Fruit fly (Drosophila melanogaster) whole organism, embryonic: Measurements from ENCODE around the gene Tis11.

ENCODE experiments used
- Abd-B ChIP-seq: fragments of 200-800 bp; sonication (Bioruptor generic); optimal IDR thresholded peaks from 2 replicates; lab custom pipeline; 2018; ENCODE audit warnings: missing biosample characterization, mild to moderate bottlenecking, missing genetic modification characterization, moderate library complexity
- Bgb ChIP-seq: fragments of 200-800 bp; sonication (Bioruptor generic); IDR thresholded peaks from 2 replicates; pipeline ENCODE4 v1.3.6; 2022; ENCODE audit warnings: missing biosample characterization, missing genetic modification characterization; ENCODE audit not compliant: partially characterized antibody
- CG10321 ChIP-seq: fragments of 200-800 bp; sonication (Bioruptor generic); IDR thresholded peaks from 2 replicates; pipeline ENCODE4 v1.3.6; 2022; ENCODE audit warnings: missing biosample characterization, missing genetic modification characterization
- CG10654 ChIP-seq: fragments of 200-800 bp; sonication (Bioruptor generic); optimal IDR thresholded peaks from 2 replicates; lab custom pipeline; 2016; ENCODE audit warnings: missing biosample characterization, missing genetic modification characterization
- CG10979 ChIP-seq: fragments of 200-800 bp; sonication (Bioruptor generic); optimal IDR thresholded peaks from 2 replicates; lab custom pipeline; 2018; ENCODE audit warnings: missing biosample characterization, mild to moderate bottlenecking, missing genetic modification characterization, moderate library complexity
- CG15073 ChIP-seq: fragments of 200-800 bp; sonication (Bioruptor generic); optimal IDR thresholded peaks from 2 replicates; lab custom pipeline; 2016; ENCODE audit warnings: missing biosample characterization, missing genetic modification characterization
- CG15479 ChIP-seq: fragments of 200-800 bp; sonication (Bioruptor generic); optimal IDR thresholded peaks from 3 replicates; lab custom pipeline; 2019; ENCODE audit warnings: missing biosample characterization, mild to moderate bottlenecking, missing genetic modification characterization, moderate library complexity
- CG1603 ChIP-seq: fragments of 200-800 bp; sonication (Bioruptor generic); optimal IDR thresholded peaks from 2 replicates; lab custom pipeline; 2019; ENCODE audit warnings: missing biosample characterization, mild to moderate bottlenecking, missing genetic modification characterization, moderate library complexity
- CG17802 ChIP-seq: fragments of 200-800 bp; sonication (Bioruptor generic); optimal IDR thresholded peaks from 2 replicates; lab custom pipeline; 2018; ENCODE audit warnings: missing biosample characterization, mild to moderate bottlenecking, missing genetic modification characterization, moderate library complexity
- CG17829 ChIP-seq: fragments of 200-800 bp; optimal IDR thresholded peaks from 2 replicates; lab custom pipeline; 2019; ENCODE audit warnings: missing biosample characterization, mild to moderate bottlenecking, missing genetic modification characterization, moderate library complexity
- CG18764 ChIP-seq: fragments of 200-800 bp; sonication (Bioruptor generic); optimal IDR thresholded peaks from 3 replicates; lab custom pipeline; 2016; ENCODE audit warnings: missing biosample characterization, missing genetic modification characterization
- CG2120 ChIP-seq: fragments of 200-800 bp; sonication (Bioruptor generic); optimal IDR thresholded peaks from 3 replicates; lab custom pipeline; 2016; ENCODE audit warnings: missing biosample characterization, missing genetic modification characterization
- CG31441 ChIP-seq: fragments of 200-800 bp; sonication (Bioruptor generic); IDR thresholded peaks from 2 replicates; pipeline ENCODE4 v1.3.6; 2022; ENCODE audit warnings: missing biosample characterization, missing genetic modification characterization
- CG3163 ChIP-seq: fragments of 200-800 bp; sonication (Bioruptor generic); optimal IDR thresholded peaks from 3 replicates; lab custom pipeline; 2016; ENCODE audit warnings: missing biosample characterization, missing genetic modification characterization
- CG3407 ChIP-seq: fragments of 200-800 bp; sonication (Bioruptor generic); optimal IDR thresholded peaks from 2 replicates; lab custom pipeline; 2018; ENCODE audit warnings: missing biosample characterization, mild to moderate bottlenecking, missing genetic modification characterization
- CG4404 ChIP-seq: fragments of 200-800 bp; sonication (Bioruptor generic); IDR thresholded peaks from 2 replicates; pipeline ENCODE4 v1.3.6; 2022; ENCODE audit warnings: missing biosample characterization, missing genetic modification characterization
- CG5180 ChIP-seq: fragments of 200-800 bp; sonication (Bioruptor generic); optimal IDR thresholded peaks from 3 replicates; lab custom pipeline; 2017; ENCODE audit warnings: missing biosample characterization, missing genetic modification characterization, mild to moderate bottlenecking, moderate library complexity, missing genetic modification reagents
- CG7745 ChIP-seq: fragments of 200-800 bp; sonication (Bioruptor generic); optimal IDR thresholded peaks from 2 replicates; lab custom pipeline; 2018; ENCODE audit warnings: missing biosample characterization, mild to moderate bottlenecking, missing genetic modification characterization, moderate library complexity
- CG7786 ChIP-seq: fragments of 200-800 bp; sonication (Bioruptor generic); optimal IDR thresholded peaks from 2 replicates; lab custom pipeline; 2016; ENCODE audit warnings: missing biosample characterization, missing genetic modification characterization
- CG8290 ChIP-seq, 3 experiments: fragments of 200-800 bp; sonication (Bioruptor generic); optimal IDR thresholded peaks; 2 replicates each; lab custom pipeline; 2016 to 2019; ENCODE audit warnings: missing biosample characterization in 3 of 3, missing genetic modification characterization in 3 of 3, mild to moderate bottlenecking in 2 of 3, moderate library complexity in 1 of 3
- CG9727 ChIP-seq: fragments of 200-800 bp; sonication (Bioruptor generic); optimal IDR thresholded peaks from 3 replicates; lab custom pipeline; 2017; ENCODE audit warnings: missing biosample characterization, mild to moderate bottlenecking, missing genetic modification characterization
- D19A ChIP-seq: fragments of 200-800 bp; optimal IDR thresholded peaks from 3 replicates; lab custom pipeline; 2019; ENCODE audit warnings: missing biosample characterization, mild to moderate bottlenecking, missing genetic modification characterization, moderate library complexity
- Dip2 ChIP-seq: fragments of 200-800 bp; sonication (Bioruptor generic); IDR thresholded peaks from 2 replicates; pipeline ENCODE4 v1.3.6; 2022; ENCODE audit warnings: missing biosample characterization, missing genetic modification characterization
- Drgx ChIP-seq: fragments of 200-800 bp; sonication (Bioruptor generic); IDR thresholded peaks from 2 replicates; pipeline ENCODE4 v1.3.6; 2022; ENCODE audit warnings: missing biosample characterization, missing genetic modification characterization
- Elba2 ChIP-seq: fragments of 200-800 bp; sonication (Bioruptor generic); optimal IDR thresholded peaks from 3 replicates; lab custom pipeline; 2016; ENCODE audit warnings: missing biosample characterization, missing genetic modification characterization
- Hey ChIP-seq: fragments of 200-800 bp; sonication (Bioruptor generic); optimal IDR thresholded peaks from 3 replicates; lab custom pipeline; 2018; ENCODE audit warnings: missing biosample characterization, mild to moderate bottlenecking, missing genetic modification characterization
- Hr51 ChIP-seq, 2 experiments: fragments of 200-800 bp; sonication (Bioruptor generic); optimal IDR thresholded peaks; 2 replicates in 1 of 2; 3 replicates in 1 of 2; lab custom pipeline; 2016 to 2018; ENCODE audit warnings: missing biosample characterization in 2 of 2, missing genetic modification characterization in 2 of 2, mild to moderate bottlenecking in 1 of 2, moderate library complexity in 1 of 2
- NC2α ChIP-seq: fragments of 200-800 bp; sonication (Bioruptor generic); optimal IDR thresholded peaks from 2 replicates; lab custom pipeline; 2016; ENCODE audit warnings: missing biosample characterization, missing genetic modification characterization
- Oaz ChIP-seq: fragments of 200-800 bp; sonication (Bioruptor generic); IDR thresholded peaks from 2 replicates; pipeline ENCODE4 v1.3.6; 2022; ENCODE audit warnings: missing biosample characterization, missing genetic modification characterization
- Oli ChIP-seq: fragments of 200-800 bp; sonication (Bioruptor generic); optimal IDR thresholded peaks from 2 replicates; lab custom pipeline; 2018; ENCODE audit warnings: missing biosample characterization, mild to moderate bottlenecking, missing genetic modification characterization, moderate library complexity
- Opbp ChIP-seq: fragments of 200-800 bp; sonication (Bioruptor generic); IDR thresholded peaks from 3 replicates; pipeline ENCODE4 v1.3.6; 2022; ENCODE audit warnings: missing biosample characterization, missing genetic modification characterization; ENCODE audit not compliant: partially characterized antibody
- Spps ChIP-seq: fragments of 200-800 bp; sonication (Bioruptor generic); optimal IDR thresholded peaks from 2 replicates; lab custom pipeline; 2018; ENCODE audit warnings: missing biosample characterization, mild to moderate bottlenecking, missing genetic modification characterization
- Xbp1 ChIP-seq: fragments of 200-800 bp; sonication (Bioruptor generic); optimal IDR thresholded peaks from 3 replicates; lab custom pipeline; 2016; ENCODE audit warnings: missing biosample characterization, mild to moderate bottlenecking, missing genetic modification characterization
- abd-A ChIP-seq: fragments of 200-800 bp; sonication (Bioruptor generic); optimal IDR thresholded peaks from 3 replicates; lab custom pipeline; 2019; ENCODE audit warnings: missing biosample characterization, mild to moderate bottlenecking, missing genetic modification characterization, moderate library complexity
- ash1 ChIP-seq: fragments of 200-800 bp; sonication (Bioruptor generic); optimal IDR thresholded peaks from 2 replicates; lab custom pipeline; 2018; ENCODE audit warnings: missing biosample characterization, mild to moderate bottlenecking, missing genetic modification characterization
- caup ChIP-seq: fragments of 200-800 bp; sonication (Bioruptor generic); optimal IDR thresholded peaks from 3 replicates; lab custom pipeline; 2017; ENCODE audit warnings: missing biosample characterization, mild to moderate bottlenecking, missing genetic modification characterization, moderate library complexity; ENCODE audit not compliant: severe bottlenecking
- cg ChIP-seq: fragments of 200-800 bp; sonication (Bioruptor generic); optimal IDR thresholded peaks from 3 replicates; lab custom pipeline; 2019; ENCODE audit warnings: missing biosample characterization, mild to moderate bottlenecking, missing genetic modification characterization, moderate library complexity
- cwo ChIP-seq: fragments of 200-800 bp; sonication (Bioruptor generic); optimal IDR thresholded peaks from 3 replicates; lab custom pipeline; 2017; ENCODE audit warnings: missing biosample characterization, missing genetic modification characterization, mild to moderate bottlenecking, moderate library complexity, missing genetic modification reagents
- dan ChIP-seq: fragments of 200-800 bp; sonication (Bioruptor generic); IDR thresholded peaks from 2 replicates; pipeline ENCODE4 v1.3.6; 2022; ENCODE audit warnings: missing biosample characterization, missing genetic modification characterization
- dmrt11E ChIP-seq: fragments of 200-800 bp; sonication (Bioruptor generic); optimal IDR thresholded peaks from 3 replicates; lab custom pipeline; 2018; ENCODE audit warnings: missing biosample characterization, mild to moderate bottlenecking, missing genetic modification characterization, moderate library complexity
- fd3F ChIP-seq: fragments of 200-800 bp; sonication (Bioruptor generic); optimal IDR thresholded peaks from 2 replicates; lab custom pipeline; 2018; ENCODE audit warnings: missing biosample characterization, mild to moderate bottlenecking, missing genetic modification characterization, moderate library complexity
- lbe ChIP-seq: fragments of 200-800 bp; sonication (Bioruptor generic); optimal IDR thresholded peaks from 2 replicates; lab custom pipeline; 2016; ENCODE audit warnings: missing biosample characterization, mild to moderate bottlenecking, missing genetic modification characterization
- nau ChIP-seq: fragments of 200-800 bp; sonication (Bioruptor generic); optimal IDR thresholded peaks from 3 replicates; lab custom pipeline; 2017; ENCODE audit warnings: missing biosample characterization, mild to moderate bottlenecking, missing genetic modification characterization, missing genetic modification reagents
- odd ChIP-seq: fragments of 200-800 bp; sonication (Bioruptor generic); optimal IDR thresholded peaks from 2 replicates; lab custom pipeline; 2017; ENCODE audit warnings: missing biosample characterization, mild to moderate bottlenecking, missing genetic modification characterization
- p53 ChIP-seq: fragments of 200-800 bp; sonication (Bioruptor generic); optimal IDR thresholded peaks from 2 replicates; lab custom pipeline; 2016; ENCODE audit warnings: missing biosample characterization, missing genetic modification characterization
- repo ChIP-seq: fragments of 200-800 bp; sonication (Bioruptor generic); optimal IDR thresholded peaks from 2 replicates; lab custom pipeline; 2016; ENCODE audit warnings: missing biosample characterization, missing genetic modification characterization
- sima ChIP-seq: fragments of 200-800 bp; sonication (Bioruptor generic); optimal IDR thresholded peaks from 2 replicates; lab custom pipeline; 2016; ENCODE audit warnings: missing biosample characterization, missing genetic modification characterization
- sob ChIP-seq: fragments of 200-800 bp; sonication (Bioruptor generic); IDR thresholded peaks from 2 replicates; pipeline ENCODE4 v1.3.6; 2022; ENCODE audit warnings: missing biosample characterization, missing genetic modification characterization
- zen ChIP-seq: fragments of 200-800 bp; sonication (Bioruptor generic); optimal IDR thresholded peaks from 3 replicates; lab custom pipeline; 2018; ENCODE audit warnings: missing biosample characterization, mild to moderate bottlenecking, missing genetic modification characterization, moderate library complexity

The Tis11 gene

dm6 chrX:12631317-12632156 lies 27.7 kb upstream of the Tis11 start, which contains the start of gene Tomosyn (continued):
- no peak for TF ChIP-seq Oaz (GFP tag; lab: Robert Waterston, UW)
- TF ChIP-seq CG2120 (GFP tag; lab: Kevin White, UChicago) = peak; percentile 62
- no peak for TF ChIP-seq CG3163 (GFP tag; lab: Kevin White, UChicago)
- TF ChIP-seq Opbp = peak; percentile 80
- no peak for TF ChIP-seq CG15073 (GFP tag; lab: Kevin White, UChicago)
- no peak for TF ChIP-seq Spps (tag; lab: Kevin White, UChicago)
- TF ChIP-seq p53 = no peak
- peak; percentile 56 for TF ChIP-seq Xbp1 (GFP tag; lab: Kevin White, UChicago)
- peak; percentile 47 for TF ChIP-seq dmrt11E (tag; lab: Kevin White, UChicago)
- TF ChIP-seq CG10979 (tag; lab: Kevin White, UChicago) = peak; percentile 37
- peak; percentile 24 for TF ChIP-seq D19A (tag; lab: Kevin White, UChicago)
- no peak for TF ChIP-seq repo (GFP tag; lab: Kevin White, UChicago)
- peak; percentile 4 for TF ChIP-seq CG18764
- TF ChIP-seq CG31441 (GFP tag; lab: Robert Waterston, UW) = peak; percentile 36
- TF ChIP-seq odd (GFP tag; lab: Kevin White, UChicago) = no peak
- TF ChIP-seq Hr51 (GFP tag; optimal IDR thresholded peaks at IDR 0.05; lab: Kevin White, UChicago) = peak in 1 of 2 experiments; percentile 39
- no peak for TF ChIP-seq ash1
- TF ChIP-seq CG10321 (GFP tag; lab: Robert Waterston, UW) = no peak
- no peak for TF ChIP-seq caup
- no peak for TF ChIP-seq CG8290 (GFP tag; optimal IDR thresholded peaks at IDR 0.05; lab: Kevin White, UChicago)
- TF ChIP-seq CG8290 (tag; optimal IDR thresholded peaks at IDR 0.05; lab: Kevin White, UChicago) = peak in 1 of 2 experiments; percentile 49
- TF ChIP-seq cg (GFP tag; lab: Kevin White, UChicago) = peak; percentile 28
- no peak for TF ChIP-seq Dip2
- TF ChIP-seq CG4404 = no peak
- no peak for TF ChIP-seq Hey

dm6 chrX:12632157-12632422 lies 27.1 kb upstream of the Tis11 start:
- TF ChIP-seq CG17829 (tag; lab: Kevin White, UChicago) = no peak
- no peak for TF ChIP-seq nau
- no peak for TF ChIP-seq cwo (GFP tag; lab: Kevin White, UChicago)
- TF ChIP-seq Drgx (GFP tag; lab: Robert Waterston, UW) = no peak
- peak; percentile 58 for TF ChIP-seq abd-A
- TF ChIP-seq CG8290 (GFP tag; optimal IDR thresholded peaks at IDR 0.05; lab: Kevin White, UChicago) = no peak
- TF ChIP-seq CG8290 (tag; optimal IDR thresholded peaks at IDR 0.05; lab: Kevin White, UChicago) = no peak
- no peak for TF ChIP-seq Spps (tag; lab: Kevin White, UChicago)
- no peak for TF ChIP-seq CG10654
- TF ChIP-seq CG5180 = no peak
- no peak for TF ChIP-seq Bgb
- TF ChIP-seq CG7745 (tag; lab: Kevin White, UChicago) = no peak
- TF ChIP-seq Abd-B = no peak
- no peak for TF ChIP-seq NC2α (GFP tag; lab: Kevin White, UChicago)
- TF ChIP-seq fd3F (GFP tag; lab: Kevin White, UChicago) = no peak
- no peak for TF ChIP-seq lbe (GFP tag; lab: Kevin White, UChicago)
- no peak for TF ChIP-seq CG7786 (GFP tag; lab: Kevin White, UChicago)
- peak; percentile 35 for TF ChIP-seq Elba2
- no peak for TF ChIP-seq zen (tag; lab: Kevin White, UChicago)
- TF ChIP-seq CG3407 = no peak
- no peak for TF ChIP-seq CG1603 (tag; lab: Kevin White, UChicago)
- no peak for TF ChIP-seq Oli (tag; lab: Kevin White, UChicago)
- TF ChIP-seq CG15479 = peak; percentile 40
- no peak for TF ChIP-seq sima (GFP tag; lab: Kevin White, UChicago)
- TF ChIP-seq dan = no peak
- TF ChIP-seq CG17802 (tag; lab: Kevin White, UChicago) = no peak
- no peak for TF ChIP-seq CG9727 (GFP tag; lab: Kevin White, UChicago)
- no peak for TF ChIP-seq sob
